Worm (Caenorhabditis elegans) whole organism, young adult: ENCODE measurements around the gene str-238.

Source experiments
- B0035.1 ChIP-seq: sonication (generic microtip); optimal IDR thresholded peaks from 2 replicates; lab custom pipeline; 2016; ENCODE audit warnings: missing genetic modification characterization, mild to moderate bottlenecking, missing compliant biosample characterization, missing genotype, missing genetic modification reagents
- D2030.7 ChIP-seq: fragments of 200-800 bp; sonication (Bioruptor generic); IDR thresholded peaks from 2 replicates; pipeline ENCODE4 v1.3.6; 2022; ENCODE audit warnings: missing genetic modification reagents, missing genetic modification characterization, missing compliant biosample characterization
- F22D6.2 ChIP-seq: sonication (generic microtip); optimal IDR thresholded peaks from 2 replicates; lab custom pipeline; 2016; ENCODE audit warnings: mild to moderate bottlenecking, missing genetic modification characterization, missing compliant biosample characterization
- F39B2.1 ChIP-seq: fragments of 200-800 bp; sonication (Bioruptor generic); IDR thresholded peaks from 2 replicates; pipeline ENCODE4 v1.3.6; 2022; ENCODE audit warnings: missing genetic modification reagents, missing genetic modification characterization, missing compliant biosample characterization
- F49E8.2 ChIP-seq: sonication (generic microtip); optimal IDR thresholded peaks from 3 replicates; lab custom pipeline; 2017; ENCODE audit warnings: missing genetic modification characterization, mild to moderate bottlenecking, missing compliant biosample characterization, antibody characterized with exemption, moderate library complexity; ENCODE audit not compliant: insufficient read depth
- F55B11.4 ChIP-seq: sonication (generic microtip); optimal IDR thresholded peaks from 2 replicates; lab custom pipeline; 2016; ENCODE audit warnings: missing compliant biosample characterization, missing genetic modification characterization, borderline replicate concordance; ENCODE audit not compliant: insufficient read depth
- F57C9.4 ChIP-seq: sonication (generic microtip); optimal IDR thresholded peaks from 2 replicates; lab custom pipeline; 2017; ENCODE audit warnings: mild to moderate bottlenecking, missing genetic modification characterization, missing compliant biosample characterization
- T26A5.8 ChIP-seq: sonication (generic microtip); optimal IDR thresholded peaks from 2 replicates; lab custom pipeline; 2016; ENCODE audit warnings: missing genetic modification characterization, missing compliant biosample characterization
- Y53F4B.3 ChIP-seq: fragments of 200-800 bp; sonication (Bioruptor generic); IDR thresholded peaks from 2 replicates; pipeline ENCODE4 v1.3.6; 2022; ENCODE audit warnings: missing genetic modification reagents, missing genetic modification characterization, missing compliant biosample characterization
- Y53G8AR.9 ChIP-seq: fragments of 200-800 bp; sonication (Bioruptor generic); conservative IDR thresholded peaks from 2 replicates; pipeline ENCODE4 v1.3.6; 2022; ENCODE audit warnings: missing genetic modification reagents, missing genetic modification characterization, missing compliant biosample characterization
- Y67H2A.10 ChIP-seq: fragments of 200-800 bp; sonication (Bioruptor generic); conservative IDR thresholded peaks from 2 replicates; pipeline ENCODE4 v1.3.6; 2022; ENCODE audit warnings: missing genetic modification reagents, missing genetic modification characterization, missing compliant biosample characterization
- Y79H2A.3 ChIP-seq: fragments of 200-800 bp; sonication (Bioruptor generic); conservative IDR thresholded peaks from 2 replicates; pipeline ENCODE4 v1.3.6; 2022; ENCODE audit warnings: missing genetic modification reagents, missing genetic modification characterization, missing compliant biosample characterization
- ZK185.1 ChIP-seq: sonication (generic microtip); optimal IDR thresholded peaks from 2 replicates; lab custom pipeline; 2016; ENCODE audit warnings: mild to moderate bottlenecking, missing genetic modification characterization, missing compliant biosample characterization; ENCODE audit not compliant: poor library complexity, severe bottlenecking
- aptf-2 ChIP-seq: fragments of 200-800 bp; sonication (Bioruptor generic); conservative IDR thresholded peaks from 2 replicates; pipeline ENCODE4 v1.3.6; 2022; ENCODE audit warnings: missing genetic modification reagents, missing genetic modification characterization, missing compliant biosample characterization
- atf-7 ChIP-seq: sonication (generic microtip); optimal IDR thresholded peaks from 2 replicates; lab custom pipeline; 2017; ENCODE audit warnings: mild to moderate bottlenecking, missing genetic modification characterization, missing compliant biosample characterization
- athp-1 ChIP-seq: sonication (generic microtip); optimal IDR thresholded peaks from 2 replicates; lab custom pipeline; 2017; ENCODE audit warnings: mild to moderate bottlenecking, missing genetic modification characterization, missing compliant biosample characterization
- attf-5 ChIP-seq: fragments of 200-800 bp; sonication (Bioruptor generic); optimal IDR thresholded peaks from 2 replicates; lab custom pipeline; 2018; ENCODE audit warnings: mild to moderate bottlenecking, missing genetic modification characterization, missing compliant biosample characterization
- ceh-100 ChIP-seq: fragments of 200-800 bp; sonication (Bioruptor generic); IDR thresholded peaks from 2 replicates; pipeline ENCODE4 v1.3.6; 2022; ENCODE audit warnings: missing genetic modification reagents, missing genetic modification characterization, missing compliant biosample characterization
- ceh-58 ChIP-seq: fragments of 200-800 bp; sonication (Bioruptor generic); IDR thresholded peaks from 2 replicates; pipeline ENCODE4 v1.3.6; 2022; ENCODE audit warnings: missing genetic modification characterization, missing compliant biosample characterization
- ceh-79 ChIP-seq: sonication (generic microtip); optimal IDR thresholded peaks from 2 replicates; lab custom pipeline; 2017; ENCODE audit warnings: mild to moderate bottlenecking, missing genetic modification characterization, missing compliant biosample characterization
- die-1 ChIP-seq: sonication (generic microtip); optimal IDR thresholded peaks from 2 replicates; lab custom pipeline; 2016; ENCODE audit warnings: missing genotype, mild to moderate bottlenecking, missing genetic modification characterization, missing compliant biosample characterization
- egl-44 ChIP-seq: fragments of 200-800 bp; sonication (Bioruptor generic); IDR thresholded peaks from 2 replicates; pipeline ENCODE4 v1.3.6; 2022; ENCODE audit warnings: missing genetic modification reagents, missing genetic modification characterization, missing compliant biosample characterization
- fkh-3 ChIP-seq: sonication (generic microtip); optimal IDR thresholded peaks from 2 replicates; lab custom pipeline; 2016; ENCODE audit warnings: mild to moderate bottlenecking, missing genetic modification characterization, missing compliant biosample characterization
- hlh-12 ChIP-seq: sonication (generic microtip); optimal IDR thresholded peaks from 2 replicates; lab custom pipeline; 2016; ENCODE audit warnings: missing genetic modification characterization, missing compliant biosample characterization
- hmg-1.2 ChIP-seq: fragments of 200-800 bp; sonication (Bioruptor generic); IDR thresholded peaks from 2 replicates; pipeline ENCODE4 v1.3.6; 2022; ENCODE audit warnings: missing genetic modification reagents, missing genetic modification characterization, missing compliant biosample characterization
- hmg-20 ChIP-seq: fragments of 200-800 bp; sonication (Bioruptor generic); IDR thresholded peaks from 2 replicates; pipeline ENCODE4 v1.3.6; 2022; ENCODE audit warnings: missing genetic modification reagents, missing genetic modification characterization, missing compliant biosample characterization
- hrde-1 ChIP-seq: sonication (generic microtip); optimal IDR thresholded peaks from 2 replicates; lab custom pipeline; 2016; ENCODE audit warnings: missing genetic modification characterization, mild to moderate bottlenecking, missing compliant biosample characterization, moderate library complexity, missing genotype, missing genetic modification reagents, borderline replicate concordance
- lin-26 ChIP-seq: fragments of 200-800 bp; sonication (Bioruptor generic); IDR thresholded peaks from 2 replicates; pipeline ENCODE4 v1.3.6; 2022; ENCODE audit warnings: missing genetic modification reagents, missing genetic modification characterization, missing compliant biosample characterization
- lin-40 ChIP-seq: sonication (generic microtip); optimal IDR thresholded peaks from 2 replicates; lab custom pipeline; 2016; ENCODE audit warnings: missing genetic modification characterization, mild to moderate bottlenecking, missing compliant biosample characterization, missing genotype, missing genetic modification reagents
- madf-10 ChIP-seq: sonication (generic microtip); optimal IDR thresholded peaks from 2 replicates; lab custom pipeline; 2016; ENCODE audit warnings: mild to moderate bottlenecking, missing genetic modification characterization, missing compliant biosample characterization
- madf-3 ChIP-seq: fragments of 200-800 bp; sonication (Bioruptor generic); IDR thresholded peaks from 2 replicates; pipeline ENCODE4 v1.3.6; 2022; ENCODE audit warnings: missing genetic modification reagents, missing genetic modification characterization, missing compliant biosample characterization
- mel-28 ChIP-seq: sonication (generic microtip); optimal IDR thresholded peaks from 2 replicates; lab custom pipeline; 2016; ENCODE audit warnings: borderline replicate concordance, mild to moderate bottlenecking, missing genetic modification characterization, missing compliant biosample characterization
- mes-4 ChIP-seq: sonication (generic microtip); optimal IDR thresholded peaks from 2 replicates; lab custom pipeline; 2016; ENCODE audit warnings: missing genotype, missing genetic modification characterization, missing compliant biosample characterization
- nfya-1 ChIP-seq: sonication (generic microtip); optimal IDR thresholded peaks from 2 replicates; lab custom pipeline; 2017; ENCODE audit warnings: antibody characterized with exemption, missing compliant biosample characterization, missing genetic modification characterization, borderline replicate concordance; ENCODE audit not compliant: insufficient read depth
- nhr-120 ChIP-seq: fragments of 200-800 bp; sonication (Bioruptor generic); IDR thresholded peaks from 2 replicates; pipeline ENCODE4 v1.3.6; 2022; ENCODE audit warnings: missing genetic modification characterization, missing compliant biosample characterization
- nhr-179 ChIP-seq: sonication (generic microtip); optimal IDR thresholded peaks from 2 replicates; lab custom pipeline; 2016; ENCODE audit warnings: mild to moderate bottlenecking, missing genetic modification characterization, missing compliant biosample characterization
- pha-4 ChIP-seq: fragments of 150-350 bp; sonication (generic microtip); optimal IDR thresholded peaks from 2 replicates; lab custom pipeline; 2014; ENCODE audit warnings: missing biosample characterization, missing genetic modification reagents, missing genetic modification characterization
- rpc-1 ChIP-seq, 2 experiments: fragments of 150-350 bp in 1 of 2; sonication (generic microtip) in 1 of 2; optimal IDR thresholded peaks; 2 replicates each; lab custom pipeline; 2014 to 2018; ENCODE audit warnings: missing biosample characterization in 1 of 2, missing genetic modification characterization in 1 of 2, missing genetic modification reagents in 1 of 2, missing genotype in 1 of 2
- sea-2 ChIP-seq: fragments of 200-800 bp; sonication (Bioruptor generic); IDR thresholded peaks from 2 replicates; pipeline ENCODE4 v1.3.6; 2022; ENCODE audit warnings: missing genetic modification characterization, missing compliant biosample characterization
- snpc-1.1 ChIP-seq: sonication (generic microtip); optimal IDR thresholded peaks from 2 replicates; lab custom pipeline; 2017; ENCODE audit warnings: missing genetic modification characterization, mild to moderate bottlenecking, missing compliant biosample characterization, antibody characterized with exemption, moderate library complexity, missing genotype, missing genetic modification reagents; ENCODE audit not compliant: insufficient read depth
- snpc-1.3 ChIP-seq: sonication (generic microtip); optimal IDR thresholded peaks from 2 replicates; lab custom pipeline; 2017; ENCODE audit warnings: missing genetic modification characterization, mild to moderate bottlenecking, missing compliant biosample characterization, antibody characterized with exemption, moderate library complexity, missing genotype, missing genetic modification reagents; ENCODE audit not compliant: insufficient read depth
- snpc-4 ChIP-seq, 5 experiments: fragments of 150-350 bp in 1 of 5; sonication (generic microtip) in 4 of 5; optimal IDR thresholded peaks; 2 replicates each; lab custom pipeline; 2014 to 2018; ENCODE audit warnings: missing genetic modification characterization in 5 of 5, missing biosample characterization in 3 of 5, antibody characterized with exemption in 2 of 5, mild to moderate bottlenecking in 2 of 5, missing compliant biosample characterization in 2 of 5, missing genotype in 2 of 5, moderate library complexity in 2 of 5, missing genetic modification reagents in 1 of 5
- somi-1 ChIP-seq: fragments of 200-800 bp; sonication (Bioruptor generic); optimal IDR thresholded peaks from 2 replicates; lab custom pipeline; 2018; ENCODE audit warnings: mild to moderate bottlenecking, missing genetic modification characterization, missing compliant biosample characterization
- tbp1 ChIP-seq: fragments of 200-800 bp; sonication (Bioruptor generic); optimal IDR thresholded peaks from 2 replicates; lab custom pipeline; 2018; ENCODE audit warnings: mild to moderate bottlenecking, missing genetic modification characterization, missing compliant biosample characterization
- tlf-1 ChIP-seq: fragments of 200-800 bp; sonication (Bioruptor generic); optimal IDR thresholded peaks from 2 replicates; lab custom pipeline; 2018; ENCODE audit warnings: mild to moderate bottlenecking, missing genetic modification characterization, missing compliant biosample characterization
- xnd-1 ChIP-seq: sonication (generic microtip); optimal IDR thresholded peaks from 2 replicates; lab custom pipeline; 2016; ENCODE audit warnings: missing genotype, missing genetic modification reagents, missing genetic modification characterization, missing compliant biosample characterization
- zim-3 ChIP-seq: sonication (generic microtip); optimal IDR thresholded peaks from 2 replicates; lab custom pipeline; 2017; ENCODE audit warnings: mild to moderate bottlenecking, missing genetic modification characterization, moderate library complexity, missing compliant biosample characterization

The str-238 gene

DNA sequence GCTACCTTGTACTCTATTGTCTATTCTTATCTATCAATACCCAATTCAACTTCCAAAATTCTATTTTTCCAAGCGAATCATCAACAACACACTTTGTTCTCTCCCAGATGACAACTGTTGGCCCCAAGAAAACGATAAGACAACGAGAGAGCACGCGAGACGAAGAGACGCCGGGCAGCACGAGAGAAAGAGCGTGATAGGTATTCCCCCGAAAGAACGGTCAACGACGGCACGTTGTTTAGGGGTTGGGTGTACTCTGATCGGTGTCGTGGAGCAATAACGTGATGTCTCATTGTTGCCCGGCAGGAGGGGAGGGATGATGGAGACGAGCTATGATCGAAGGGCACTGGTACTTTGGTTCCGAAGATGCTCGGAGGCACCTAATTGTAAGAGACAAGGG lies 33.5 kb upstream of the str-238 start (continued):
- TF ChIP-seq hrde-1 (tag; lab: Kevin White, UChicago) (no peak), zim-3 (no peak), tlf-1 (GFP tag; lab: Kevin White, UChicago) (peak; percentile 84), F49E8.2 (no peak), hlh-12 (tag; lab: Kevin White, UChicago) (no peak), Y67H2A.10 (GFP tag; lab: Robert Waterston, UW) (no peak), lin-26 (GFP tag; lab: Robert Waterston, UW) (peak; percentile 73), pha-4 (tag; lab: Kevin White, UChicago) (peak; percentile 93), Y53F4B.3 (GFP tag; lab: Robert Waterston, UW) (no peak), snpc-1.3 (tag; lab: Kevin White, UChicago) (no peak), lin-40 (tag; lab: Kevin White, UChicago) (peak; percentile 75), nfya-1 (tag; lab: Kevin White, UChicago) (no peak), ceh-100 (no peak), hmg-20 (no peak), nhr-179 (tag; lab: Kevin White, UChicago) (no peak), athp-1 (peak; percentile 18), madf-3 (GFP tag; lab: Robert Waterston, UW) (peak; percentile 64; the same call in 1 of the 2 replicates), snpc-1.1 (tag; lab: Kevin White, UChicago) (no peak), tbp1 (GFP tag; lab: Kevin White, UChicago) (peak; percentile 63), attf-5 (GFP tag; lab: Kevin White, UChicago) (peak; percentile 81), Y79H2A.3 (GFP tag; lab: Robert Waterston, UW) (no peak), ceh-79 (tag; lab: Kevin White, UChicago) (no peak), mel-28 (tag; lab: Kevin White, UChicago) (no peak), F57C9.4 (tag; lab: Kevin White, UChicago) (no peak), hmg-1.2 (GFP tag; lab: Robert Waterston, UW) (peak; percentile 85), egl-44 (GFP tag; lab: Robert Waterston, UW) (peak; percentile 88; the same call in 1 of the 2 replicates), F55B11.4 (no peak), somi-1 (peak; percentile 89), xnd-1 (tag; lab: Kevin White, UChicago) (no peak), Y53G8AR.9 (GFP tag; lab: Robert Waterston, UW) (peak; percentile 75; the same call in 1 of the 2 replicates), T26A5.8 (no peak), ceh-58 (GFP tag; lab: Robert Waterston, UW) (no peak), D2030.7 (GFP tag; lab: Robert Waterston, UW) (no peak), die-1 (peak; percentile 57), F39B2.1 (no peak), mes-4 (tag; lab: Kevin White, UChicago) (no peak), fkh-3 (tag; lab: Kevin White, UChicago) (no peak), atf-7 (tag; lab: Kevin White, UChicago) (peak; percentile 93), aptf-2 (no peak), B0035.1 (tag; lab: Kevin White, UChicago) (peak; percentile 32), F22D6.2 (tag; lab: Kevin White, UChicago) (peak; percentile 84), snpc-4 (GFP tag; optimal IDR thresholded peaks at IDR 0.05; lab: Kevin White, UChicago) (no peak), snpc-4 (tag; optimal IDR thresholded peaks at IDR 0.05; lab: Kevin White, UChicago) (peak in 2 of 4 experiments; percentile 41 to 47), nhr-120 (GFP tag; lab: Robert Waterston, UW) (no peak), rpc-1 (optimal IDR thresholded peaks at IDR 0.05; lab: Kevin White, UChicago) (no peak), rpc-1 (tag; optimal IDR thresholded peaks at IDR 0.05; lab: Kevin White, UChicago) (no peak), madf-10 (tag; lab: Kevin White, UChicago) (peak; percentile 79), sea-2 (GFP tag; lab: Robert Waterston, UW) (0 out of 2 replicates have a peak, but pooled peaks have one; percentile 11), ZK185.1 (tag; lab: Kevin White, UChicago) (peak; percentile 73)
